Fruit fly (Drosophila melanogaster) whole organism, embryonic: ENCODE measurements around the gene CG6893.

Source experiments
- Atf3 ChIP-seq: fragments of 200-800 bp; sonication (Bioruptor generic); optimal IDR thresholded peaks from 3 replicates; lab custom pipeline; 2016; ENCODE audit warnings: missing biosample characterization, missing genetic modification characterization
- BEAF-32 ChIP-seq: fragments of 200-800 bp; sonication (Bioruptor generic); optimal IDR thresholded peaks from 3 replicates; lab custom pipeline; 2017; ENCODE audit warnings: missing biosample characterization, missing genetic modification characterization, mild to moderate bottlenecking, moderate library complexity, missing genetic modification reagents
- CG11696 ChIP-seq: fragments of 200-800 bp; sonication (Bioruptor generic); IDR thresholded peaks from 2 replicates; pipeline ENCODE4 v1.3.6; 2022; ENCODE audit warnings: missing biosample characterization, missing genetic modification characterization
- CG12219 ChIP-seq: fragments of 200-800 bp; sonication (Bioruptor generic); optimal IDR thresholded peaks from 3 replicates; lab custom pipeline; 2018; ENCODE audit warnings: missing biosample characterization, mild to moderate bottlenecking, missing genetic modification characterization
- CG13296 ChIP-seq: fragments of 200-800 bp; sonication (Bioruptor generic); optimal IDR thresholded peaks from 3 replicates; lab custom pipeline; 2018; ENCODE audit warnings: missing biosample characterization, mild to moderate bottlenecking, missing genetic modification characterization
- CG14860 ChIP-seq: fragments of 200-800 bp; sonication (Bioruptor generic); IDR thresholded peaks from 3 replicates; pipeline ENCODE4 v1.3.6; 2022; ENCODE audit warnings: missing biosample characterization, missing genetic modification characterization; ENCODE audit not compliant: partially characterized antibody
- CG15514 ChIP-seq: fragments of 200-800 bp; sonication (Bioruptor generic); optimal IDR thresholded peaks from 3 replicates; lab custom pipeline; 2017; ENCODE audit warnings: missing biosample characterization, missing genetic modification characterization, mild to moderate bottlenecking, moderate library complexity, missing genetic modification reagents
- CG1602 ChIP-seq: fragments of 200-800 bp; sonication (Bioruptor generic); optimal IDR thresholded peaks from 3 replicates; lab custom pipeline; 2016; ENCODE audit warnings: missing biosample characterization, missing genetic modification characterization
- CG1792 ChIP-seq: fragments of 200-800 bp; sonication (Bioruptor generic); optimal IDR thresholded peaks from 2 replicates; lab custom pipeline; 2016; ENCODE audit warnings: missing biosample characterization, missing genetic modification characterization
- CG33213 ChIP-seq: fragments of 200-800 bp; sonication (Bioruptor generic); optimal IDR thresholded peaks from 3 replicates; lab custom pipeline; 2016; ENCODE audit warnings: missing biosample characterization, missing genetic modification characterization
- CG34376 ChIP-seq: fragments of 200-800 bp; sonication (Bioruptor generic); optimal IDR thresholded peaks from 2 replicates; lab custom pipeline; 2018; ENCODE audit warnings: missing biosample characterization, mild to moderate bottlenecking, missing genetic modification characterization
- CG4282 ChIP-seq: fragments of 200-800 bp; sonication (Bioruptor generic); optimal IDR thresholded peaks from 2 replicates; lab custom pipeline; 2016; ENCODE audit warnings: missing biosample characterization, missing genetic modification characterization
- CG5180 ChIP-seq: fragments of 200-800 bp; sonication (Bioruptor generic); optimal IDR thresholded peaks from 3 replicates; lab custom pipeline; 2017; ENCODE audit warnings: missing biosample characterization, missing genetic modification characterization, mild to moderate bottlenecking, moderate library complexity, missing genetic modification reagents
- CG7987 ChIP-seq: fragments of 200-800 bp; sonication (Bioruptor generic); optimal IDR thresholded peaks from 2 replicates; lab custom pipeline; 2018; ENCODE audit warnings: missing biosample characterization, mild to moderate bottlenecking, missing genetic modification characterization, moderate library complexity
- CG8944 ChIP-seq: fragments of 200-800 bp; sonication (Bioruptor generic); optimal IDR thresholded peaks from 3 replicates; lab custom pipeline; 2016; ENCODE audit warnings: missing biosample characterization, missing genetic modification characterization
- CTCF ChIP-seq: fragments of 200-800 bp; sonication (Bioruptor generic); optimal IDR thresholded peaks from 2 replicates; lab custom pipeline; 2017; ENCODE audit warnings: missing biosample characterization, mild to moderate bottlenecking, missing genetic modification characterization, moderate library complexity
- D19B ChIP-seq: fragments of 200-800 bp; sonication (Bioruptor generic); optimal IDR thresholded peaks from 2 replicates; lab custom pipeline; 2017; ENCODE audit warnings: missing biosample characterization, mild to moderate bottlenecking, missing genetic modification characterization
- Elba2 ChIP-seq: fragments of 200-800 bp; sonication (Bioruptor generic); optimal IDR thresholded peaks from 3 replicates; lab custom pipeline; 2016; ENCODE audit warnings: missing biosample characterization, missing genetic modification characterization
- Fer1 ChIP-seq: fragments of 200-800 bp; sonication (Bioruptor generic); optimal IDR thresholded peaks from 2 replicates; lab custom pipeline; 2017; ENCODE audit warnings: missing biosample characterization, mild to moderate bottlenecking, missing genetic modification characterization
- Gug ChIP-seq: fragments of 200-800 bp; sonication (Bioruptor generic); IDR thresholded peaks from 4 replicates; pipeline ENCODE4 v1.3.6; 2022; ENCODE audit warnings: missing biosample characterization, missing genetic modification characterization
- Hey ChIP-seq: fragments of 200-800 bp; sonication (Bioruptor generic); optimal IDR thresholded peaks from 3 replicates; lab custom pipeline; 2018; ENCODE audit warnings: missing biosample characterization, mild to moderate bottlenecking, missing genetic modification characterization
- Hr78 ChIP-seq, 2 experiments: fragments of 200-800 bp in 1 of 2; fragments of >200 bp in 1 of 2; sonication (Bioruptor generic) in 1 of 2; optimal IDR thresholded peaks; 2 replicates each; lab custom pipeline; 2017 to 2019; ENCODE audit warnings: missing biosample characterization in 2 of 2, missing genetic modification characterization in 2 of 2, mild to moderate bottlenecking in 1 of 2, moderate library complexity in 1 of 2
- PHDP ChIP-seq: fragments of 200-800 bp; sonication (Bioruptor generic); optimal IDR thresholded peaks from 3 replicates; lab custom pipeline; 2018; ENCODE audit warnings: missing biosample characterization, mild to moderate bottlenecking, missing genetic modification characterization, moderate library complexity
- Ptx1 ChIP-seq: fragments of 200-800 bp; sonication (Bioruptor generic); IDR thresholded peaks from 2 replicates; pipeline ENCODE4 v1.3.6; 2022; ENCODE audit warnings: missing biosample characterization, missing genetic modification characterization
- Scr ChIP-seq: fragments of 200-800 bp; sonication (Bioruptor generic); IDR thresholded peaks from 2 replicates; pipeline ENCODE4 v1.3.6; 2022; ENCODE audit warnings: missing biosample characterization, missing genetic modification characterization; ENCODE audit not compliant: partially characterized antibody
- Sox100B ChIP-seq: fragments of 200-800 bp; sonication (Bioruptor generic); optimal IDR thresholded peaks from 3 replicates; lab custom pipeline; 2018; ENCODE audit warnings: missing biosample characterization, mild to moderate bottlenecking, missing genetic modification characterization
- Trl ChIP-seq, 3 experiments: fragments of >200 bp in 2 of 3; fragments of 200-800 bp in 1 of 3; sonication (Bioruptor generic) in 1 of 3; optimal IDR thresholded peaks; 2 replicates in 1 of 3; 3 replicates in 2 of 3; lab custom pipeline; 2016 to 2017; ENCODE audit warnings: missing biosample characterization in 1 of 3, missing genetic modification characterization in 1 of 3
- Usf ChIP-seq: fragments of 200-800 bp; sonication (Bioruptor generic); optimal IDR thresholded peaks from 2 replicates; lab custom pipeline; 2017; ENCODE audit warnings: missing genotype, missing biosample characterization, missing genetic modification characterization
- amos ChIP-seq: fragments of 200-800 bp; sonication (Bioruptor generic); IDR thresholded peaks from 2 replicates; pipeline ENCODE4 v1.3.6; 2022; ENCODE audit warnings: missing biosample characterization, missing genetic modification characterization; ENCODE audit not compliant: partially characterized antibody
- bbx ChIP-seq: fragments of 200-800 bp; sonication (Bioruptor generic); IDR thresholded peaks from 2 replicates; pipeline ENCODE4 v1.3.6; 2022; ENCODE audit warnings: missing biosample characterization, missing genetic modification characterization; ENCODE audit not compliant: partially characterized antibody
- chinmo ChIP-seq: fragments of 200-800 bp; sonication (Bioruptor generic); IDR thresholded peaks from 4 replicates; pipeline ENCODE4 v1.3.6; 2022; ENCODE audit warnings: missing biosample characterization, missing genetic modification characterization; ENCODE audit not compliant: partially characterized antibody
- fru ChIP-seq: fragments of >200 bp; optimal IDR thresholded peaks from 2 replicates; lab custom pipeline; 2017
- gem ChIP-seq: fragments of 200-800 bp; sonication (Bioruptor generic); optimal IDR thresholded peaks from 2 replicates; lab custom pipeline; 2019; ENCODE audit warnings: missing biosample characterization, mild to moderate bottlenecking, missing genetic modification characterization, moderate library complexity
- grau ChIP-seq: fragments of 200-800 bp; optimal IDR thresholded peaks from 3 replicates; lab custom pipeline; 2019; ENCODE audit warnings: missing biosample characterization, mild to moderate bottlenecking, missing genetic modification characterization, moderate library complexity
- grn ChIP-seq: fragments of 200-800 bp; sonication (Bioruptor generic); optimal IDR thresholded peaks from 3 replicates; lab custom pipeline; 2017; ENCODE audit warnings: missing biosample characterization, missing genetic modification characterization
- hb ChIP-seq: fragments of 200-800 bp; sonication (Bioruptor generic); IDR thresholded peaks from 3 replicates; pipeline ENCODE4 v1.3.6; 2022; ENCODE audit warnings: missing biosample characterization, missing genetic modification characterization; ENCODE audit not compliant: partially characterized antibody
- mld ChIP-seq: fragments of 200-800 bp; sonication (Bioruptor generic); IDR thresholded peaks from 3 replicates; pipeline ENCODE4 v1.3.6; 2022; ENCODE audit warnings: missing biosample characterization, missing genetic modification characterization; ENCODE audit not compliant: partially characterized antibody
- run ChIP-seq: fragments of 200-800 bp; sonication (Bioruptor generic); optimal IDR thresholded peaks from 3 replicates; lab custom pipeline; 2018; ENCODE audit warnings: missing biosample characterization, mild to moderate bottlenecking, missing genetic modification characterization
- sens ChIP-seq: fragments of 200-800 bp; sonication (Bioruptor generic); peaks from one replicate; lab custom pipeline; 2016; ENCODE audit warnings: missing biosample characterization, missing genetic modification characterization
- so ChIP-seq: fragments of 200-800 bp; sonication (Bioruptor generic); IDR thresholded peaks from 3 replicates; pipeline ENCODE4 v1.3.6; 2022; ENCODE audit warnings: missing biosample characterization, missing genetic modification characterization
- tna ChIP-seq: fragments of 200-800 bp; sonication (Bioruptor generic); IDR thresholded peaks from 2 replicates; pipeline ENCODE4 v1.3.6; 2022; ENCODE audit warnings: missing biosample characterization, missing genetic modification characterization; ENCODE audit not compliant: partially characterized antibody
- vnd ChIP-seq: fragments of 200-800 bp; sonication (Bioruptor generic); IDR thresholded peaks from 3 replicates; pipeline ENCODE4 v1.3.6; 2022; ENCODE audit warnings: missing biosample characterization, missing genetic modification characterization; ENCODE audit not compliant: partially characterized antibody
- zen ChIP-seq: fragments of 200-800 bp; sonication (Bioruptor generic); optimal IDR thresholded peaks from 3 replicates; lab custom pipeline; 2018; ENCODE audit warnings: missing biosample characterization, mild to moderate bottlenecking, missing genetic modification characterization, moderate library complexity

Gene CG6893

DNA sequence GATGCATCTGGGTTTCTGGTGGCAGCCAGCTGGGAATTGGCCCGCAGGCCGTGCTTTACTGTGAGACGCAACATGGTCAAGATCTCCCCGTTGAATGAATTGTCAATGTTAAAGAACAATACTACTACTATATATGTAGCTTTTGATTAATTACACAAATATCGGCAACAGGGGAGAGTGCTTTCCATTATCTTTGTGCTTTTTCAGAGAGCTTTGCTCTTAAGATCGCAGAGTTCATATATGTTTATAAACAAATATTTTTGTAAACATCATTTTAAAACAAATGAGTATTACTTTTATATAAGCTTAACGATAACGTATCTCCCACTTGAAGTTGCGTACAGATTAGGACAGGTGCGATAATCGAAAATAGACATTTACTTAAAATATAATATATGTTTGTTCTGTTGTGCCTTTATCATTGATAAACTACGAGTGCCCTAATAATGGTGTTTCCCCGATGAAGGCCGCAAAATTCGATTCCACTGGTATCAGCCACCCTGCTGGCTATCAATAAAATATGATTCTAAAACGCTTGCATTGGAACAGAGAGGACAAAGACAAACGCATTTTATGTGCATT, 7.7 kb upstream of the CG6893 start, which contains the start of gene Cyp12c1 (continued):
- TF ChIP-seq CG12219 (GFP tag; lab: Kevin White, UChicago) = no peak
- no peak for TF ChIP-seq Ptx1 (GFP tag; lab: Robert Waterston, UW)
- TF ChIP-seq gem (tag; lab: Kevin White, UChicago) = no peak
- TF ChIP-seq Trl (optimal IDR thresholded peaks at IDR 0.05; lab: Kevin White, UChicago) = peak in 1 of 2 experiments; percentile 5
- TF ChIP-seq Trl (GFP tag; optimal IDR thresholded peaks at IDR 0.05; lab: Kevin White, UChicago) = no peak
- TF ChIP-seq fru (lab: Kevin White, UChicago) = no peak
- no peak for TF ChIP-seq CG14860 (GFP tag; lab: Robert Waterston, UW)
- no peak for TF ChIP-seq Fer1 (GFP tag; lab: Kevin White, UChicago)
- no peak for TF ChIP-seq CG33213 (GFP tag; lab: Kevin White, UChicago)
- TF ChIP-seq grau = no peak
- TF ChIP-seq CG1792 (GFP tag; lab: Kevin White, UChicago) = no peak
- no peak for TF ChIP-seq run (tag; lab: Kevin White, UChicago)
- TF ChIP-seq Atf3 (GFP tag; lab: Kevin White, UChicago) = no peak
- no peak for TF ChIP-seq Usf (GFP tag; lab: Kevin White, UChicago)
- TF ChIP-seq grn = peak; percentile 79
- TF ChIP-seq zen = no peak
- no peak for TF ChIP-seq so
- peak; percentile 24 for TF ChIP-seq BEAF-32 (GFP tag; lab: Kevin White, UChicago)
- TF ChIP-seq CG13296 (GFP tag; lab: Kevin White, UChicago) = no peak
- TF ChIP-seq CTCF (GFP tag; lab: Kevin White, UChicago) = no peak
- no peak for TF ChIP-seq Hr78 (GFP tag; optimal IDR thresholded peaks at IDR 0.05; lab: Kevin White, UChicago)
- no peak for TF ChIP-seq CG8944
- peak; percentile 7 for TF ChIP-seq CG34376 (GFP tag; lab: Kevin White, UChicago)
- no peak for TF ChIP-seq PHDP (tag; lab: Kevin White, UChicago)
- no peak for TF ChIP-seq Gug (GFP tag; lab: Robert Waterston, UW)
- TF ChIP-seq CG15514 = no peak
- TF ChIP-seq, all 482 proteins: peak for 10

DNA sequence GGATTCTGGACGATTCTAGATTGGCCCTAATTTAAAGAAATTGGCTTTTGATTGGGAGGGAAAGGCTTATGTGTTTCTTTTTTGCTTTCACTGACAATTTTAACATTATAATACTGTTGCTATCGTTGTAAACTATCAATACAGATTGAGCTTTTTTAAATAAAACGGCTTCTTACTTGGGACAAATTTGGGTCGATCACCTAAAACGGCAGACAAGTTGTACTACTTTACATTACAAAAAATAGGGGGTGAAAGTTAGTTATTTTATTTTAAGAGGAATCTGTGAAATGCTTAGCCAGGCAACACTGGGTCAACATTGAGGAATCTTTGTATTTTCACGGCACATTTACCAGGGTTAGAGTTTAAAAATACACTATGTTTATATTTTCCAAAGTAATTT, 4.3 kb downstream of the CG6893 start, which contains the start of gene Dic4:
Gene Dic4 (minus strand): TSS at position 101 of the 400 bp plus-strand sequence.
- TF ChIP-seq sens (GFP tag; lab: Kevin White, UChicago) (peak; percentile 1), Trl (optimal IDR thresholded peaks at IDR 0.05; lab: Kevin White, UChicago) (no peak), Trl (GFP tag; optimal IDR thresholded peaks at IDR 0.05; lab: Kevin White, UChicago) (no peak)

DNA sequence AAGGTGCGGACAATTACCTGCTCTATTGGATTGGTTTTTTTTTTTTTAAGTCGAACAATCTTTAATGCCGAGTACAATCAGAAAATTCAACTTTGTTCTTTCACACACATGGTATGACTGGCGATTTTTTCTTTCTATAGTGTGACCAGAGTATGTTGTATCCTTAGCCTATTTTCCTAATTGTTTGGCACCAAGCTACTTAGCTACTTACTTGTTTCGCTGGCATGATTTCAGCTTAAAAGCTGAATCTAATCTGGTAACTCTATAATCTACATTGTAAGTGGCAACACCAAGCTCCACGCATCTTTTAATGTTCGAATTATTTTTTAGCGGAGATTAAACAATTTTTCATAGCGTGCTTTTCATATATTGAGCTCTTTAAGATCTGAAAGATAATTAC, 29.2 kb downstream of the CG6893 start, which contains the start of gene CG12477:
Gene CG12477 (minus strand): TSS at position 101 of the 400 bp plus-strand sequence.
- TF ChIP-seq Elba2 (GFP tag; lab: Kevin White, UChicago) (peak; percentile 37), Hey (tag; lab: Kevin White, UChicago) (no peak)

DNA sequence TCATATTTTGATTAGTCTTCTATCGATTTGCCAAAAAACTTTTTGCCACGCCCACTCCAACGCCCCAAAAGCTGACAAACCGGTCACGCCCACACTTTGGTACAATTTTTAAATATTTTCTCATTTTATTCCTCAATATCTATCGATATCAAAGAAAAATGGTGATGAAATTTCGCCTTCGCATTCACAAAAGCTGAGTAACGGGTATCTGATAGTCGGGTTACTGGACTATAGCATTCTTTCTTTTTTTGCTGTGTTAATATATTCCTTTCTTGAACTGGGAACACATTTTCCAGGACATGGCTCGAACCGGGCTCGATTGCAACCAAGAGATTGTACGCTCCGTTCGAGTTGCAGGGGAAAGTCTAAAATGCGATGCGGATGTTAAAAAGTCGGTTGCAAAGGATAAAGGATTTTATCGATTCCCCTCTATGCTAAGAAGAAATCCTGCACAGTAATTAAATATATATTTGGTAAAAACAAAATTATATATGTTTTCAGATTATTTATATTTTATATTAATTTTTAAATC, 49.0 kb downstream of the CG6893 start:
- TF ChIP-seq CG14860 (GFP tag; lab: Robert Waterston, UW) = peak; percentile 80
- TF ChIP-seq vnd = peak; percentile 68; the same call in 2 of the 3 replicates
- no peak for TF ChIP-seq CG11696 (GFP tag; lab: Robert Waterston, UW)
- no peak for TF ChIP-seq Sox100B (GFP tag; lab: Kevin White, UChicago)
- peak; percentile 66; the same call in 1 of the 3 replicates for TF ChIP-seq mld (GFP tag; lab: Robert Waterston, UW)
- peak; percentile 74 for TF ChIP-seq tna (GFP tag; lab: Robert Waterston, UW)
- TF ChIP-seq chinmo (GFP tag; lab: Robert Waterston, UW) = 0 out of 4 replicates have a peak, but pooled peaks have one; percentile 11
- peak; percentile 30; the same call in 1 of the 2 replicates for TF ChIP-seq amos
- peak; percentile 96 for TF ChIP-seq CG5180
- peak; percentile 66; the same call in 2 of the 3 replicates for TF ChIP-seq hb
- TF ChIP-seq bbx = peak; percentile 38; the same call in 1 of the 2 replicates
- no peak for TF ChIP-seq CG7987 (GFP tag; lab: Kevin White, UChicago)
- no peak for TF ChIP-seq CG1602 (GFP tag; lab: Kevin White, UChicago)
- TF ChIP-seq Scr (GFP tag; lab: Robert Waterston, UW) = peak; percentile 38; the same call in 1 of the 2 replicates
- peak; percentile 59 for TF ChIP-seq D19B (GFP tag; lab: Kevin White, UChicago)
- TF ChIP-seq CG4282 = no peak
